Worm (Caenorhabditis elegans) whole organism, L3 larva: Measurements from ENCODE around the gene F54H12.2.

Source experiments
- fos-1 ChIP-seq: fragments of 150-350 bp; optimal IDR thresholded peaks from 2 replicates; lab custom pipeline; 2014; ENCODE audit warnings: missing biosample characterization, missing genetic modification characterization
- lin-15B ChIP-seq: fragments of 150-350 bp; optimal IDR thresholded peaks from 2 replicates; lab custom pipeline; 2014; ENCODE audit warnings: missing biosample characterization, missing genetic modification characterization
- nhr-237 ChIP-seq: fragments of 150-350 bp; optimal IDR thresholded peaks from 2 replicates; lab custom pipeline; 2014; ENCODE audit warnings: missing biosample characterization, missing genetic modification characterization
- nhr-43 ChIP-seq: sonication (generic microtip); optimal IDR thresholded peaks from 2 replicates; lab custom pipeline; 2016; ENCODE audit warnings: mild to moderate bottlenecking, missing genetic modification characterization, missing compliant biosample characterization; ENCODE audit not compliant: poor library complexity, severe bottlenecking
- ztf-4 ChIP-seq: fragments of 150-350 bp; optimal IDR thresholded peaks from 2 replicates; lab custom pipeline; 2014; ENCODE audit warnings: missing biosample characterization, missing genetic modification characterization

- TF ChIP-seq nhr-43 (no peak), nhr-237 (tag; lab: Kevin White, UChicago) (no peak), lin-15B (tag; lab: Kevin White, UChicago) (no peak), fos-1 (tag; lab: Kevin White, UChicago) (no peak), ztf-4 (tag; lab: Kevin White, UChicago) (no peak)
Observed at ce11 chrIII:7978289-7978688, 13.9 kb downstream of the F54H12.2 start.
